Worm (Caenorhabditis elegans) whole organism, L4 larva: ENCODE data around the gene F17E9.18.

Source experiments
- F10B5.3 ChIP-seq: sonication (generic microtip); optimal IDR thresholded peaks from 2 replicates; lab custom pipeline; 2016; ENCODE audit warnings: mild to moderate bottlenecking, missing genetic modification characterization, missing compliant biosample characterization
- T26A8.4 ChIP-seq: fragments of 200-800 bp; sonication (Bioruptor generic); IDR thresholded peaks from 2 replicates; pipeline ENCODE4 v1.3.6; 2022; ENCODE audit warnings: missing genetic modification characterization, missing compliant biosample characterization
- Y75B8A.6 ChIP-seq: fragments of 200-800 bp; sonication (Bioruptor generic); IDR thresholded peaks from 2 replicates; pipeline ENCODE4 v1.3.6; 2022; ENCODE audit warnings: missing genetic modification reagents, missing genetic modification characterization, missing compliant biosample characterization
- ZK337.2 ChIP-seq: fragments of 200-800 bp; sonication (Bioruptor generic); IDR thresholded peaks from 2 replicates; pipeline ENCODE4 v1.3.6; 2022; ENCODE audit warnings: missing genetic modification reagents, missing genetic modification characterization, missing compliant biosample characterization
- aha-1 ChIP-seq: fragments of 150-350 bp; peaks from one replicate; lab custom pipeline; 2014; ENCODE audit warnings: missing biosample characterization, missing genetic modification characterization
- ceh-20 ChIP-seq: fragments of 200-800 bp; sonication (Bioruptor generic); IDR thresholded peaks from 2 replicates; pipeline ENCODE4 v1.3.6; 2022; ENCODE audit warnings: missing genetic modification reagents, missing genetic modification characterization, missing compliant biosample characterization
- ceh-28 ChIP-seq: fragments of 150-350 bp; optimal IDR thresholded peaks from 2 replicates; lab custom pipeline; 2014; ENCODE audit warnings: missing biosample characterization, missing genetic modification reagents, missing genetic modification characterization
- ceh-32 ChIP-seq: sonication (generic microtip); optimal IDR thresholded peaks from 2 replicates; lab custom pipeline; 2016; ENCODE audit warnings: mild to moderate bottlenecking, missing genetic modification characterization, missing compliant biosample characterization; ENCODE audit not compliant: poor library complexity
- ceh-62 ChIP-seq: sonication (generic microtip); optimal IDR thresholded peaks from 2 replicates; lab custom pipeline; 2017; ENCODE audit warnings: missing biosample characterization, missing genetic modification characterization
- ces-1 ChIP-seq: fragments of 150-350 bp; sonication (generic microtip); optimal IDR thresholded peaks from 4 replicates; lab custom pipeline; 2014; ENCODE audit warnings: missing biosample characterization, missing genetic modification reagents, missing genetic modification characterization
- ctbp-1 ChIP-seq: fragments of 200-800 bp; sonication (Bioruptor generic); IDR thresholded peaks from 2 replicates; pipeline ENCODE4 v1.3.6; 2022; ENCODE audit warnings: missing genetic modification reagents, missing genetic modification characterization, missing compliant biosample characterization
- daf-19 ChIP-seq: fragments of 200-800 bp; sonication (Bioruptor generic); conservative IDR thresholded peaks from 2 replicates; pipeline ENCODE4 v1.3.6; 2022; ENCODE audit warnings: missing genetic modification characterization, missing compliant biosample characterization
- dmd-6 ChIP-seq: fragments of 200-800 bp; sonication (Bioruptor generic); IDR thresholded peaks from 2 replicates; pipeline ENCODE4 v1.3.6; 2022; ENCODE audit warnings: missing genetic modification reagents, missing genetic modification characterization, missing compliant biosample characterization
- dpl-1 ChIP-seq: fragments of 150-350 bp; optimal IDR thresholded peaks from 2 replicates; lab custom pipeline; 2014; ENCODE audit warnings: missing biosample characterization, missing genetic modification reagents, missing genetic modification characterization
- fkh-10 ChIP-seq: fragments of 150-350 bp; optimal IDR thresholded peaks from 2 replicates; lab custom pipeline; 2014; ENCODE audit warnings: missing biosample characterization, missing genetic modification reagents, missing genetic modification characterization
- gei-8 ChIP-seq: fragments of 200-800 bp; sonication (Bioruptor generic); optimal IDR thresholded peaks from 2 replicates; lab custom pipeline; 2018; ENCODE audit warnings: mild to moderate bottlenecking, missing genetic modification characterization, missing compliant biosample characterization
- hif-1 ChIP-seq, 2 experiments: sonication (generic microtip); optimal IDR thresholded peaks; 2 replicates each; lab custom pipeline; 2016 to 2017; ENCODE audit warnings: missing compliant biosample characterization in 2 of 2, missing genetic modification characterization in 2 of 2, missing genetic modification reagents in 2 of 2, missing genotype in 2 of 2, mild to moderate bottlenecking in 1 of 2
- hlh-11 ChIP-seq: fragments of 200-800 bp; sonication (Bioruptor generic); optimal IDR thresholded peaks from 2 replicates; lab custom pipeline; 2018; ENCODE audit warnings: mild to moderate bottlenecking, missing genetic modification characterization, missing compliant biosample characterization
- lin-1 ChIP-seq: fragments of 200-800 bp; sonication (Bioruptor generic); IDR thresholded peaks from 2 replicates; pipeline ENCODE4 v1.3.6; 2022; ENCODE audit warnings: missing genetic modification reagents, missing genetic modification characterization, missing compliant biosample characterization
- lin-29 ChIP-seq: fragments of 200-800 bp; sonication (Bioruptor generic); IDR thresholded peaks from 2 replicates; pipeline ENCODE4 v1.3.6; 2022; ENCODE audit warnings: missing genetic modification reagents, missing genetic modification characterization, missing compliant biosample characterization
- lsy-2 ChIP-seq, 2 experiments: fragments of 150-350 bp in 1 of 2; sonication (generic microtip) in 1 of 2; optimal IDR thresholded peaks; 2 replicates each; lab custom pipeline; 2014 to 2017; ENCODE audit warnings: missing biosample characterization in 2 of 2, missing genetic modification characterization in 2 of 2
- madf-9 ChIP-seq: fragments of 200-800 bp; sonication (Bioruptor generic); conservative IDR thresholded peaks from 2 replicates; pipeline ENCODE4 v1.3.6; 2022; ENCODE audit warnings: missing genetic modification reagents, missing genetic modification characterization, missing compliant biosample characterization
- mdl-1 ChIP-seq, 2 experiments: fragments of 150-350 bp in 1 of 2; sonication (generic microtip) in 1 of 2; optimal IDR thresholded peaks; 2 replicates each; lab custom pipeline; 2014 to 2017; ENCODE audit warnings: missing biosample characterization in 2 of 2, missing genetic modification characterization in 2 of 2
- mdt-29 ChIP-seq: fragments of 200-800 bp; sonication (Bioruptor generic); IDR thresholded peaks from 2 replicates; pipeline ENCODE4 v1.3.6; 2022; ENCODE audit warnings: missing genetic modification reagents, missing genetic modification characterization, missing compliant biosample characterization
- mxl-2 ChIP-seq: fragments of 200-800 bp; sonication (Bioruptor generic); conservative IDR thresholded peaks from 2 replicates; pipeline ENCODE4 v1.3.6; 2022; ENCODE audit warnings: missing genetic modification reagents, missing genetic modification characterization, missing compliant biosample characterization
- nhr-11 ChIP-seq: fragments of 150-350 bp; optimal IDR thresholded peaks from 2 replicates; lab custom pipeline; 2014; ENCODE audit warnings: missing biosample characterization, missing genetic modification characterization
- nhr-111 ChIP-seq: fragments of 200-800 bp; sonication (Bioruptor generic); optimal IDR thresholded peaks from 2 replicates; lab custom pipeline; 2018; ENCODE audit warnings: mild to moderate bottlenecking, missing genetic modification characterization, missing compliant biosample characterization
- nhr-48 ChIP-seq: sonication (generic microtip); optimal IDR thresholded peaks from 2 replicates; lab custom pipeline; 2016; ENCODE audit warnings: mild to moderate bottlenecking, missing genetic modification characterization, missing compliant biosample characterization
- nhr-76 ChIP-seq: fragments of 150-350 bp; optimal IDR thresholded peaks from 2 replicates; lab custom pipeline; 2014; ENCODE audit warnings: missing biosample characterization, missing genetic modification characterization
- php-3 ChIP-seq: fragments of 200-800 bp; sonication (Bioruptor generic); IDR thresholded peaks from 2 replicates; pipeline ENCODE4 v1.3.6; 2022; ENCODE audit warnings: missing genetic modification reagents, missing genetic modification characterization, missing compliant biosample characterization
- set-16 ChIP-seq: fragments of 200-800 bp; sonication (Bioruptor generic); IDR thresholded peaks from 2 replicates; pipeline ENCODE4 v1.3.6; 2022; ENCODE audit warnings: missing genetic modification reagents, missing genetic modification characterization, missing compliant biosample characterization
- skn-1 ChIP-seq: fragments of 150-350 bp; optimal IDR thresholded peaks from 2 replicates; lab custom pipeline; 2014; ENCODE audit warnings: missing biosample characterization, missing genetic modification characterization
- snpc-4 ChIP-seq: fragments of 150-350 bp; optimal IDR thresholded peaks from 2 replicates; lab custom pipeline; 2014; ENCODE audit warnings: missing biosample characterization, missing genetic modification characterization
- spr-1 ChIP-seq: sonication (generic microtip); optimal IDR thresholded peaks from 2 replicates; lab custom pipeline; 2016; ENCODE audit warnings: mild to moderate bottlenecking, missing genetic modification characterization, missing compliant biosample characterization
- tra-1 ChIP-seq: fragments of 200-800 bp; sonication (Bioruptor generic); IDR thresholded peaks from 2 replicates; pipeline ENCODE4 v1.3.6; 2022; ENCODE audit warnings: missing genetic modification reagents, missing genetic modification characterization, missing compliant biosample characterization
- zfp-3 ChIP-seq: fragments of 200-800 bp; sonication (Bioruptor generic); conservative IDR thresholded peaks from 2 replicates; pipeline ENCODE4 v1.3.6; 2022; ENCODE audit warnings: missing genetic modification reagents, missing genetic modification characterization, missing compliant biosample characterization
- zip-11 ChIP-seq: fragments of 200-800 bp; sonication (Bioruptor generic); IDR thresholded peaks from 2 replicates; pipeline ENCODE4 v1.3.6; 2022; ENCODE audit warnings: missing genetic modification characterization, missing compliant biosample characterization

Gene F17E9.18

ce11 chrIV:8318799-8319198 is 28.2 kb downstream of the F17E9.18 start (continued):
- TF ChIP-seq ceh-62 (tag; lab: Kevin White, UChicago): no peak
- TF ChIP-seq, all 104 proteins: peak for 0

DNA sequence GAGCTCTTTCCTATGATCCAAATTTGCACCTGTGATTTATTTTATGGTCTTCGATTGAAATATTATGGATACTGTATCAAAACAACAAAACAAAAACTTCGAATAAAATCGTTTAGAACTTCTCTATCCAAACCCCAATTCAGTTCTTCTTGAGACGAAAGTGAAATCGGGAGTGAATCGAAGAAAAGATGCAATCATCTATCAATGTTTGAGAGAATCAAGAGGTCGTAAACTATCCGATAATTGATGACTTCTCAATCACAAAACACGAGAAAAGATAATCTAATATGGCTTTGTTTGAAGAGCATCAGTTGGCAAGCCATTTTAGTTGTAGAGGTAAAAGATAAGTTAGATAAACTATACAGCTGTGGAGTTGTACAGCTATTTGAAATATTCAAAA is 29.2 kb downstream of the F17E9.18 start:
- no peak for TF ChIP-seq T26A8.4 (GFP tag; lab: Robert Waterston, UW)
- TF ChIP-seq php-3 (GFP tag; lab: Robert Waterston, UW): peak; percentile 59; the same call in 1 of the 2 replicates

DNA sequence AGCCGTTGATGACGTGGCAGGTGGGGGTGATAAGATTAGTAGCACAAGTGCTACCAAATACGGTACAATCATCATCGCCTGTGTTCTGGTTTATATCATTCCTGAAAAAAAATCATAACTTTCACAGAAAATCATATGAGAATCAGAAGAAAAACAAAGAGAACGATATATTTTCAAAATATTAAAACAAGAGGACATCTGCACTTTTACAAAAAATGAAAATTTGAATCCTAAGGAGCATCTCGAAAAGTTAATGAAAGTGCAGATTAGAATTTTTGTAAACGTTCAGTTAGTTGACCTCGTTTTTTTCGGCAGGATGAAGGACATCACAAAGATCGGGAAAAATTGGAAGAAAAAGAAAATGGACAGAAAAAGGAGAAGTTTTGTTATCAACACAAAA is 34.1 kb downstream of the F17E9.18 start, which contains the start of gene F35H10.10:
F35H10.10 (minus strand) TSS at position 101 of the 400 bp plus-strand sequence.
- TF ChIP-seq zip-11 (no peak), tra-1 (no peak), dpl-1 (GFP tag; lab: Kevin White, UChicago) (no peak), ZK337.2 (no peak), mxl-2 (GFP tag; lab: Robert Waterston, UW) (no peak), ceh-28 (no peak), daf-19 (GFP tag; lab: Robert Waterston, UW) (no peak), ces-1 (GFP tag; lab: Kevin White, UChicago) (no peak), lin-29 (GFP tag; lab: Robert Waterston, UW) (no peak)

DNA sequence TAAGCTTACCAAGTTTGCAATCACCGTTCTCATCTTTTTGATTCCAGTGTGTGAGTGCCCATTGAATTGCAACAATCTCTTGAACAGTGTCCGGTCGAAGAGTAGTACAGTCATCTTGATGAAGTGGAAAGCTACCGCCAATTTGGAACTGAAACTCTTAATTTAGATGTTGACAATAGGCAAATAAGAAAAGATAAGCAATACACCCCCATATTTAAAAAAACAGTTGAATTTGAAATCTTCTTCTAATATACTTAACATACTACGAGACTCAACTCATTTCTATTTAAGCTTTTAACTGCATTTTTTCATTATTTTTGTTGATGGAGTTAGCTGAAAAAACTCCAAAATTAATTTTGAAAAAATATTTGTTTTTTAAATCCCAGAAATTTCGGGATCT is 34.8 kb downstream of the F17E9.18 start:
- TF ChIP-seq nhr-111: no peak
- no peak for TF ChIP-seq nhr-48 (tag; lab: Kevin White, UChicago)
- no peak for TF ChIP-seq F10B5.3 (tag; lab: Kevin White, UChicago)
- TF ChIP-seq aha-1 (tag; lab: Kevin White, UChicago): peak; percentile 79
- TF ChIP-seq hlh-11 (tag; lab: Kevin White, UChicago): no peak
- TF ChIP-seq mdl-1 (tag; optimal IDR thresholded peaks at IDR 0.05; lab: Kevin White, UChicago): no peak
- TF ChIP-seq hif-1 (tag; optimal IDR thresholded peaks at IDR 0.05; lab: Kevin White, UChicago): no peak
- TF ChIP-seq ceh-20: no peak
- TF ChIP-seq, all 104 proteins: peak for 1

DNA sequence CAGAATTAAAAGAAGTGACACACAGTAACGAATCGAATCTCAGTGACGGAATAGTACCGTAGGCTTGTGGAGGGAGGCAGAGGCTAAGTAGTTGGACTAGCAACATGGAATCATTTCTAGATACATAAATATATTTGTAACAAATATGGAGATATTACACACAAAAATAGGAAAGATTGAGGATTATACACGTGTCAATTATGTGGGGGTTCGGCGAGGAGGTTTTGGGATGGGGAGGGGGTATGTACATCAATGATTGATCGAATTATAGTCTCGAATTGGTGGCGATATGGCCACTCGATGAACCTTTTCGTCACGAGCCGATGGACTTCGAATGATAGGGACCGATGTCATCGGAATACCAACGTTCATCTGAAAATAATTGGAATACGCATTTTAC is 39.5 kb downstream of the F17E9.18 start:
- TF ChIP-seq fkh-10 (no peak), zfp-3 (GFP tag; lab: Robert Waterston, UW) (0 out of 2 replicates have a peak, but pooled peaks have one; percentile 32), ceh-32 (tag; lab: Kevin White, UChicago) (no peak)

DNA sequence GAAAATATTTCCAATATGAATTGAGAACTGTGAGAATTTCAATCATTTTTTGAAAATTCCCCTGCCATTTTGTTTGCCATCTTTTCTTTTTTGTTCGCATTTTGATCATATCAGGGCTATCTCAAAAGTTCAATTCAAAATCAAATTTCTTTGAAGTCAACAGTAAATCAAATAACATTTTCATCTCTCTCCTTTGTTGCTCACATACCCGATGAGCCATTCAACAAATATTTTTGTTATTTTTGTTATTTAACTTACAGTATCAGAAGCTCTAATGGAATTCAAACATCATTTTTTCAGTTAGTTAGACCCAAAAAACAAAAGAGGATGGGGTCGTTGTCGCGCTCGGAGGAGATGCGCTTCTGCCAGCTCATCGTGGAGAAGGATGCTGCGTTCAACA is 43.3 kb downstream of the F17E9.18 start, which contains the start of gene vha-5:
vha-5 (plus strand) TSS at position 301 of the 400 bp plus-strand sequence.
- no peak for TF ChIP-seq snpc-4 (tag; lab: Kevin White, UChicago)
- TF ChIP-seq nhr-76 (tag; lab: Kevin White, UChicago): no peak
- TF ChIP-seq mdl-1 (tag; optimal IDR thresholded peaks at IDR 0.05; lab: Kevin White, UChicago): no peak
- TF ChIP-seq lin-1 (GFP tag; lab: Robert Waterston, UW): no peak
- no peak for TF ChIP-seq Y75B8A.6
- TF ChIP-seq set-16: no peak
- TF ChIP-seq skn-1: no peak
- no peak for TF ChIP-seq spr-1 (tag; lab: Kevin White, UChicago)
- TF ChIP-seq nhr-11 (tag; lab: Kevin White, UChicago): no peak
- no peak for TF ChIP-seq ctbp-1 (GFP tag; lab: Robert Waterston, UW)
- no peak for TF ChIP-seq fkh-10
- TF ChIP-seq mdt-29 (GFP tag; lab: Robert Waterston, UW): no peak
- no peak for TF ChIP-seq gei-8
- no peak for TF ChIP-seq hif-1 (tag; optimal IDR thresholded peaks at IDR 0.05; lab: Kevin White, UChicago)
- TF ChIP-seq lsy-2 (tag; optimal IDR thresholded peaks at IDR 0.05; lab: Kevin White, UChicago): no peak
- TF ChIP-seq madf-9 (GFP tag; lab: Robert Waterston, UW): no peak
- no peak for TF ChIP-seq dmd-6 (GFP tag; lab: Robert Waterston, UW)
